Fruit fly (Drosophila melanogaster): Measurements from ENCODE around the gene Acp76A.

Gene Acp76A

dm6 chr3L:19048257-19048656, 3.6 kb downstream of the Acp76A start:
- TF ChIP-seq CG32121 (GFP tag; IDR thresholded peaks at IDR 0.05) (no peak), CG8301 (tag; optimal IDR thresholded peaks at IDR 0.05) (no peak), Ets98B (GFP tag; IDR thresholded peaks at IDR 0.05) (no peak), CG14655 (GFP tag; optimal IDR thresholded peaks at IDR 0.05) (no peak), Pif1B (GFP tag; optimal IDR thresholded peaks at IDR 0.05) (no peak), CG10348 (GFP tag; IDR thresholded peaks at IDR 0.05) (no peak), CG34367 (tag; optimal IDR thresholded peaks at IDR 0.05) (no peak), CG12605 (GFP tag; IDR thresholded peaks at IDR 0.05) (no peak), CG15710 (tag; optimal IDR thresholded peaks at IDR 0.05) (no peak), gl (tag; optimal IDR thresholded peaks at IDR 0.05) (no peak), CG13204 (GFP tag; optimal IDR thresholded peaks at IDR 0.05) (no peak), D1 (tag; optimal IDR thresholded peaks at IDR 0.05) (no peak), CG8159 (tag; optimal IDR thresholded peaks at IDR 0.05) (no peak), fd96Ca (GFP tag; IDR thresholded peaks at IDR 0.05) (no peak), Pif1A (GFP tag; optimal IDR thresholded peaks at IDR 0.05) (no peak), CG4496 (GFP tag; IDR thresholded peaks at IDR 0.05) (no peak)

dm6 chr3L:19046389-19047042, 5.3 kb downstream of the Acp76A start:
- peak; percentile 26 for TF ChIP-seq CG34367 (tag; optimal IDR thresholded peaks at IDR 0.05)
- no peak for TF ChIP-seq Ets98B (GFP tag; IDR thresholded peaks at IDR 0.05)
- TF ChIP-seq CG15710 (tag; optimal IDR thresholded peaks at IDR 0.05): peak; percentile 69
- TF ChIP-seq CG8159 (tag; optimal IDR thresholded peaks at IDR 0.05): peak; percentile 75
- peak; percentile 5 for TF ChIP-seq EcR (GFP tag; optimal IDR thresholded peaks at IDR 0.05)
- TF ChIP-seq Pif1A (GFP tag; optimal IDR thresholded peaks at IDR 0.05): peak; percentile 57
- no peak for TF ChIP-seq rn (GFP tag; IDR thresholded peaks at IDR 0.05)
- TF ChIP-seq CG17806 (tag; optimal IDR thresholded peaks at IDR 0.05): peak; percentile 62
- peak; percentile 69 for TF ChIP-seq CG9948 (tag; optimal IDR thresholded peaks at IDR 0.05)
- peak; percentile 39 for TF ChIP-seq D1 (tag; optimal IDR thresholded peaks at IDR 0.05)
- TF ChIP-seq CG14655 (GFP tag; optimal IDR thresholded peaks at IDR 0.05): peak; percentile 74
- TF ChIP-seq fd96Ca (GFP tag; IDR thresholded peaks at IDR 0.05): no peak
- TF ChIP-seq Pif1B (GFP tag; optimal IDR thresholded peaks at IDR 0.05): peak; percentile 65
- peak; percentile 7 for TF ChIP-seq gl (tag; optimal IDR thresholded peaks at IDR 0.05)
- TF ChIP-seq CG32121 (GFP tag; IDR thresholded peaks at IDR 0.05): no peak
- peak; percentile 82 for TF ChIP-seq Snoo (tag; optimal IDR thresholded peaks at IDR 0.05)
- peak; percentile 45 for TF ChIP-seq CG8301 (tag; optimal IDR thresholded peaks at IDR 0.05)

- TF ChIP-seq CG9948 (tag; optimal IDR thresholded peaks at IDR 0.05) (peak; percentile 79), rn (GFP tag; IDR thresholded peaks at IDR 0.05) (0 out of 2 replicates have a peak, but pooled peaks have one; percentile 20), CG10348 (GFP tag; IDR thresholded peaks at IDR 0.05) (no peak), Ets98B (GFP tag; IDR thresholded peaks at IDR 0.05) (peak; percentile 91), CG13204 (GFP tag; optimal IDR thresholded peaks at IDR 0.05) (peak; percentile 29), CG34367 (tag; optimal IDR thresholded peaks at IDR 0.05) (peak; percentile 78), Snoo (tag; optimal IDR thresholded peaks at IDR 0.05) (peak; percentile 82), fd96Ca (GFP tag; IDR thresholded peaks at IDR 0.05) (no peak; the same call in 2 of the 3 replicates), CG8159 (tag; optimal IDR thresholded peaks at IDR 0.05) (peak; percentile 85), CG15710 (tag; optimal IDR thresholded peaks at IDR 0.05) (peak; percentile 85), CG14655 (GFP tag; optimal IDR thresholded peaks at IDR 0.05) (peak; percentile 76), Pif1A (GFP tag; optimal IDR thresholded peaks at IDR 0.05) (peak; percentile 68), gl (tag; optimal IDR thresholded peaks at IDR 0.05) (peak; percentile 17), EcR (GFP tag; optimal IDR thresholded peaks at IDR 0.05) (peak; percentile 49), CG12605 (GFP tag; IDR thresholded peaks at IDR 0.05) (peak; percentile 85), CG17806 (tag; optimal IDR thresholded peaks at IDR 0.05) (peak; percentile 88), CG4496 (GFP tag; IDR thresholded peaks at IDR 0.05) (peak; percentile 87), Pif1B (GFP tag; optimal IDR thresholded peaks at IDR 0.05) (peak; percentile 71), CG32121 (GFP tag; IDR thresholded peaks at IDR 0.05) (peak; percentile 91), CG8301 (tag; optimal IDR thresholded peaks at IDR 0.05) (peak; percentile 76), D1 (tag; optimal IDR thresholded peaks at IDR 0.05) (peak; percentile 92)
Observed at dm6 chr3L:19045299-19046025, 6.4 kb downstream of the Acp76A start, which contains the start of gene nkd. nkd (minus strand) TSS chr3L:19045449.

DNA sequence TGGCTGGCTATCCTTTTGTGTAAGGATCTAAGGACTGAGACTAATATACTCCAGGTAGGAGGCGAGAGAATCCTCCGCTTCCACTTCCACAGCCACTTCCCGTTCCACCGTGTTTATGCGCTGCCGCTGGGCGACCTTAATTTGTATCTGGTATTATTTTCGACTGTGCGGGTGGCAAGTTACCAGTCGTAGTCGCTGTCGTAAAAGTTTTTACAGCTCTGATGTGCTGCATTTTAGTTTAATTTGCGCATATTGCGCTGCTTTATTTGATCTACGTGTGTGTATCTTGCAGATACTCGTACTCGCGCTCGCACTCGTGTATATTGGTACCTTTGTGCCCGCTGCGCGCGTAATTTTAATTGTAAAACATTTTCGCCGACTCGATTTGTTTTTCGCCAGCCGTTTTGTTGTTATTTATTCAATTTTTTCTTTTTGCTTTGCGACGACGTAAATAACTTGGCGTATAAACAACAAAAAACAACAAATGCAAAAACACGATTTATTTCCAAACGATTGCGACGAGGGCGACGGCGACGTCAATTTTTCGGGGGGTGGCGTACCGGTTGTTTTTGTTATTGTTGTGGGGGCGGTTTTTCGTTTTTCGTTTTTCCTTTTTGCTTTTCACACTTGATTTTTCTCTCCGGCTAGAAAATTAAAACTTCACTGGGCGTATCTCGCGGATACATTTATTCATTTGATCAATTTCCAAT, 7.1 kb downstream of the Acp76A start:
- TF ChIP-seq CG13204 (GFP tag; optimal IDR thresholded peaks at IDR 0.05) (no peak), CG4496 (GFP tag; IDR thresholded peaks at IDR 0.05) (peak; percentile 35; the same call in 1 of the 3 replicates)

- TF ChIP-seq CG9948 (tag; optimal IDR thresholded peaks at IDR 0.05) (no peak), CG14655 (GFP tag; optimal IDR thresholded peaks at IDR 0.05) (no peak), fd96Ca (GFP tag; IDR thresholded peaks at IDR 0.05) (no peak), D1 (tag; optimal IDR thresholded peaks at IDR 0.05) (no peak), Ets98B (GFP tag; IDR thresholded peaks at IDR 0.05) (no peak), CG15710 (tag; optimal IDR thresholded peaks at IDR 0.05) (no peak), CG8159 (tag; optimal IDR thresholded peaks at IDR 0.05) (no peak), Snoo (tag; optimal IDR thresholded peaks at IDR 0.05) (no peak), CG17806 (tag; optimal IDR thresholded peaks at IDR 0.05) (no peak), Pif1A (GFP tag; optimal IDR thresholded peaks at IDR 0.05) (no peak), CG8301 (tag; optimal IDR thresholded peaks at IDR 0.05) (no peak), gl (tag; optimal IDR thresholded peaks at IDR 0.05) (no peak)
Observed at dm6 chr3L:19043464-19044034, 8.3 kb downstream of the Acp76A start.

Measured in whole organism, pupa.